Worm (Caenorhabditis elegans): ENCODE measurements around the gene F59A7.11.

The F59A7.11 gene

ce11 chrV:2051507-2051906, 37.8 kb upstream of the F59A7.11 start, which contains the start of gene Y40B10A.11:
Y40B10A.11 (minus strand) TSS chrV:2051607.
- TF ChIP-seq nhr-77 (tag; optimal IDR thresholded peaks at IDR 0.05) (no peak), ceh-9 (tag; optimal IDR thresholded peaks at IDR 0.05) (no peak), pha-4 (tag; optimal IDR thresholded peaks at IDR 0.05) (no peak), mdl-1 (tag; optimal IDR thresholded peaks at IDR 0.05) (no peak), eor-1 (tag; optimal IDR thresholded peaks at IDR 0.05) (no peak), ZK546.5 (tag; optimal IDR thresholded peaks at IDR 0.05) (no peak), lin-39 (tag; optimal IDR thresholded peaks at IDR 0.05) (no peak)

- no peak for TF ChIP-seq eor-1 (tag; optimal IDR thresholded peaks at IDR 0.05)
- TF ChIP-seq ceh-82 (tag; optimal IDR thresholded peaks at IDR 0.05), result no peak
- TF ChIP-seq nhr-76 (tag; optimal IDR thresholded peaks at IDR 0.05), result no peak
- TF ChIP-seq ama-1 (optimal IDR thresholded peaks at IDR 0.05), result no peak
- TF ChIP-seq nhr-11 (tag; optimal IDR thresholded peaks at IDR 0.05), result no peak
- no peak for TF ChIP-seq tbx-2 (tag; optimal IDR thresholded peaks at IDR 0.05)
- TF ChIP-seq nhr-237 (tag; optimal IDR thresholded peaks at IDR 0.05), result no peak
- TF ChIP-seq elt-2 (tag; optimal IDR thresholded peaks at IDR 0.05), result no peak
- TF ChIP-seq hmg-11 (tag; optimal IDR thresholded peaks at IDR 0.05), result no peak
- no peak for TF ChIP-seq nhr-12 (tag; optimal IDR thresholded peaks at IDR 0.05)
- no peak for TF ChIP-seq R02D3.7 (tag; optimal IDR thresholded peaks at IDR 0.05)
These were observed 37.1 kb upstream of the F59A7.11 start for ce11 chrV:2050790-2051189.

ce11 chrV:2050136-2050535, 36.4 kb upstream of the F59A7.11 start, which contains the start of gene comt-4:
comt-4 (minus strand) TSS chrV:2050185.
- TF ChIP-seq aly-2 (tag; optimal IDR thresholded peaks at IDR 0.05) (no peak), elt-2 (tag; optimal IDR thresholded peaks at IDR 0.05) (peak; percentile 51), egl-5 (tag; optimal IDR thresholded peaks at IDR 0.05) (no peak), lin-39 (tag; optimal IDR thresholded peaks at IDR 0.05) (no peak), egl-27 (tag; optimal IDR thresholded peaks at IDR 0.05) (no peak), lsy-12 (tag; optimal IDR thresholded peaks at IDR 0.05) (no peak), pqm-1 (tag; optimal IDR thresholded peaks at IDR 0.05) (peak; percentile 60), nhr-43 (tag; optimal IDR thresholded peaks at IDR 0.05; ENCODE audit: poor library complexity, severe bottlenecking) (no peak), nhr-12 (tag; optimal IDR thresholded peaks at IDR 0.05) (no peak)

ce11 chrV:2045956-2046355, 32.2 kb upstream of the F59A7.11 start, which contains the start of gene Y40B10A.5:
Y40B10A.5 (minus strand) TSS chrV:2046056.
- TF ChIP-seq nhr-237 (tag; optimal IDR thresholded peaks at IDR 0.05) (no peak), daf-12 (tag; optimal IDR thresholded peaks at IDR 0.05) (no peak), ceh-9 (tag; optimal IDR thresholded peaks at IDR 0.05) (no peak), ztf-11 (tag; optimal IDR thresholded peaks at IDR 0.05) (no peak), elt-2 (tag; optimal IDR thresholded peaks at IDR 0.05) (no peak), jun-1 (tag; optimal IDR thresholded peaks at IDR 0.05) (no peak), snpc-4 (tag; optimal IDR thresholded peaks at IDR 0.05) (no peak), fos-1 (tag; optimal IDR thresholded peaks at IDR 0.05) (no peak), nfya-1 (tag; optimal IDR thresholded peaks at IDR 0.05; ENCODE audit: insufficient read depth) (no peak), lin-39 (tag; optimal IDR thresholded peaks at IDR 0.05) (no peak), skn-1 (tag; optimal IDR thresholded peaks at IDR 0.05) (no peak), ama-1 (optimal IDR thresholded peaks at IDR 0.05) (no peak), elt-1 (tag; optimal IDR thresholded peaks at IDR 0.05) (no peak), nhr-23 (tag; optimal IDR thresholded peaks at IDR 0.05) (no peak), mdl-1 (tag; optimal IDR thresholded peaks at IDR 0.05) (no peak)

- TF ChIP-seq nhr-11 (tag; optimal IDR thresholded peaks at IDR 0.05) (no peak), eor-1 (tag; optimal IDR thresholded peaks at IDR 0.05) (no peak), fos-1 (tag; optimal IDR thresholded peaks at IDR 0.05) (no peak), ztf-4 (tag; optimal IDR thresholded peaks at IDR 0.05) (no peak), pqm-1 (tag; optimal IDR thresholded peaks at IDR 0.05) (no peak), mml-1 (tag; optimal IDR thresholded peaks at IDR 0.05) (no peak), fkh-10 (GFP tag; optimal IDR thresholded peaks at IDR 0.05) (no peak), unc-39 (tag; optimal IDR thresholded peaks at IDR 0.05) (no peak), unc-62 (GFP tag; optimal IDR thresholded peaks at IDR 0.05) (no peak), elt-3 (tag; optimal IDR thresholded peaks at IDR 0.05) (no peak), sea-2 (GFP tag; optimal IDR thresholded peaks at IDR 0.05) (no peak), lin-15B (tag; optimal IDR thresholded peaks at IDR 0.05) (no peak), daf-12 (tag; optimal IDR thresholded peaks at IDR 0.05) (no peak), skn-1 (tag; optimal IDR thresholded peaks at IDR 0.05) (no peak), R02D3.7 (tag; optimal IDR thresholded peaks at IDR 0.05) (no peak)
These were observed 21.8 kb upstream of the F59A7.11 start, which contains the start of gene srab-23 for ce11 chrV:2035545-2035944. srab-23 (minus strand) TSS chrV:2035645.

All from whole organism, L3 larva.